Fruit fly (Drosophila melanogaster) whole organism, embryonic: ENCODE data around the gene CG9018.

ENCODE experiments used
- Ada2b ChIP-seq: fragments of 200-800 bp; sonication (Bioruptor generic); IDR thresholded peaks from 2 replicates; pipeline ENCODE4 v1.3.6; 2022; ENCODE audit warnings: missing biosample characterization, missing genetic modification characterization
- Adf1 ChIP-seq: fragments of 200-800 bp; sonication (Bioruptor generic); IDR thresholded peaks from 2 replicates; pipeline ENCODE4 v1.3.6; 2022; ENCODE audit warnings: missing biosample characterization, missing genetic modification characterization
- Asciz ChIP-seq: fragments of 200-800 bp; sonication (Bioruptor generic); optimal IDR thresholded peaks from 2 replicates; lab custom pipeline; 2017; ENCODE audit warnings: missing biosample characterization, mild to moderate bottlenecking, missing genetic modification characterization, missing genetic modification reagents
- CG10543 ChIP-seq: fragments of 200-800 bp; sonication (Bioruptor generic); optimal IDR thresholded peaks from 3 replicates; lab custom pipeline; 2017; ENCODE audit warnings: missing biosample characterization, mild to moderate bottlenecking, missing genetic modification characterization, moderate library complexity
- CG15696 ChIP-seq: fragments of 200-800 bp; sonication (Bioruptor generic); optimal IDR thresholded peaks from 2 replicates; lab custom pipeline; 2019; ENCODE audit warnings: missing biosample characterization, mild to moderate bottlenecking, missing genetic modification characterization, moderate library complexity
- CG31224 ChIP-seq: fragments of 200-800 bp; sonication (Bioruptor generic); IDR thresholded peaks from 2 replicates; pipeline ENCODE4 v1.3.6; 2022; ENCODE audit warnings: missing biosample characterization, missing genetic modification characterization
- CG34376 ChIP-seq: fragments of 200-800 bp; sonication (Bioruptor generic); optimal IDR thresholded peaks from 2 replicates; lab custom pipeline; 2018; ENCODE audit warnings: missing biosample characterization, mild to moderate bottlenecking, missing genetic modification characterization
- CG3838 ChIP-seq: fragments of 200-800 bp; sonication (Bioruptor generic); optimal IDR thresholded peaks from 3 replicates; lab custom pipeline; 2016; ENCODE audit warnings: missing biosample characterization, missing genetic modification characterization
- CG3847 ChIP-seq: fragments of 200-800 bp; sonication (Bioruptor generic); IDR thresholded peaks from 2 replicates; pipeline ENCODE4 v1.3.6; 2022; ENCODE audit warnings: missing biosample characterization, missing genetic modification characterization
- CG4820 ChIP-seq: fragments of 200-800 bp; sonication (Bioruptor generic); optimal IDR thresholded peaks from 3 replicates; lab custom pipeline; 2016; ENCODE audit warnings: missing biosample characterization, missing genetic modification characterization
- CG5180 ChIP-seq: fragments of 200-800 bp; sonication (Bioruptor generic); optimal IDR thresholded peaks from 3 replicates; lab custom pipeline; 2017; ENCODE audit warnings: missing biosample characterization, missing genetic modification characterization, mild to moderate bottlenecking, moderate library complexity, missing genetic modification reagents
- CG7745 ChIP-seq: fragments of 200-800 bp; sonication (Bioruptor generic); optimal IDR thresholded peaks from 2 replicates; lab custom pipeline; 2018; ENCODE audit warnings: missing biosample characterization, mild to moderate bottlenecking, missing genetic modification characterization, moderate library complexity
- CG7963 ChIP-seq: fragments of 200-800 bp; sonication (Bioruptor generic); IDR thresholded peaks from 3 replicates; pipeline ENCODE4 v1.3.6; 2022; ENCODE audit warnings: missing biosample characterization, missing genetic modification characterization; ENCODE audit not compliant: partially characterized antibody
- CG9876 ChIP-seq: fragments of 200-800 bp; sonication (Bioruptor generic); optimal IDR thresholded peaks from 2 replicates; lab custom pipeline; 2016; ENCODE audit warnings: missing biosample characterization, missing genetic modification characterization
- Deaf1 ChIP-seq: fragments of 200-800 bp; optimal IDR thresholded peaks from 3 replicates; lab custom pipeline; 2019; ENCODE audit warnings: missing biosample characterization, mild to moderate bottlenecking, missing genetic modification characterization, moderate library complexity
- Ets65A ChIP-seq: fragments of 200-800 bp; sonication (Bioruptor generic); peaks from one replicate; lab custom pipeline; 2016; ENCODE audit warnings: missing biosample characterization, missing genetic modification characterization
- GATAe ChIP-seq: fragments of 200-800 bp; sonication (Bioruptor generic); conservative IDR thresholded peaks from 2 replicates; pipeline ENCODE4 v1.3.6; 2022; ENCODE audit warnings: missing biosample characterization, missing genetic modification characterization
- HLH54F ChIP-seq: fragments of 200-800 bp; sonication (Bioruptor generic); optimal IDR thresholded peaks from 3 replicates; lab custom pipeline; 2016; ENCODE audit warnings: missing biosample characterization, missing genetic modification characterization
- Hey ChIP-seq: fragments of 200-800 bp; sonication (Bioruptor generic); optimal IDR thresholded peaks from 3 replicates; lab custom pipeline; 2018; ENCODE audit warnings: missing biosample characterization, mild to moderate bottlenecking, missing genetic modification characterization
- Jarid2 ChIP-seq: fragments of 200-800 bp; sonication (Bioruptor generic); optimal IDR thresholded peaks from 3 replicates; lab custom pipeline; 2017; ENCODE audit warnings: mild to moderate bottlenecking, missing biosample characterization, missing genetic modification reagents, missing genetic modification characterization
- Nf-YA ChIP-seq: fragments of 200-800 bp; sonication (Bioruptor generic); IDR thresholded peaks from 2 replicates; pipeline ENCODE4 v1.3.6; 2022; ENCODE audit warnings: missing biosample characterization, missing genetic modification characterization
- Ssrp ChIP-seq: fragments of 200-800 bp; sonication (Bioruptor generic); optimal IDR thresholded peaks from 2 replicates; lab custom pipeline; 2018; ENCODE audit warnings: missing biosample characterization, mild to moderate bottlenecking, missing genetic modification characterization, moderate library complexity
- aop ChIP-seq: fragments of 200-800 bp; sonication (Bioruptor generic); IDR thresholded peaks from 2 replicates; pipeline ENCODE4 v1.3.6; 2022; ENCODE audit warnings: missing biosample characterization, missing genetic modification characterization
- bcd ChIP-seq: fragments of 200-800 bp; sonication (Bioruptor generic); optimal IDR thresholded peaks from 2 replicates; lab custom pipeline; 2017; ENCODE audit warnings: missing biosample characterization, mild to moderate bottlenecking, missing genetic modification characterization
- chinmo ChIP-seq: fragments of 200-800 bp; sonication (Bioruptor generic); IDR thresholded peaks from 4 replicates; pipeline ENCODE4 v1.3.6; 2022; ENCODE audit warnings: missing biosample characterization, missing genetic modification characterization; ENCODE audit not compliant: partially characterized antibody
- crol ChIP-seq: fragments of 200-800 bp; sonication (Bioruptor generic); IDR thresholded peaks from 2 replicates; pipeline ENCODE4 v1.3.6; 2022; ENCODE audit warnings: missing biosample characterization, missing genetic modification characterization
- cwo ChIP-seq: fragments of 200-800 bp; sonication (Bioruptor generic); optimal IDR thresholded peaks from 3 replicates; lab custom pipeline; 2017; ENCODE audit warnings: missing biosample characterization, missing genetic modification characterization, mild to moderate bottlenecking, moderate library complexity, missing genetic modification reagents
- dimm ChIP-seq: fragments of 200-800 bp; sonication (Bioruptor generic); IDR thresholded peaks from 2 replicates; pipeline ENCODE4 v1.3.6; 2022; ENCODE audit warnings: missing biosample characterization, missing genetic modification characterization
- exex ChIP-seq: fragments of 200-800 bp; sonication (Bioruptor generic); optimal IDR thresholded peaks from 4 replicates; lab custom pipeline; 2018; ENCODE audit warnings: missing biosample characterization, mild to moderate bottlenecking, missing genetic modification characterization, moderate library complexity
- lab ChIP-seq: fragments of 200-800 bp; sonication (Bioruptor generic); optimal IDR thresholded peaks from 3 replicates; lab custom pipeline; 2017; ENCODE audit warnings: missing biosample characterization, missing genetic modification characterization, mild to moderate bottlenecking, moderate library complexity, missing genetic modification reagents
- mirr ChIP-seq: fragments of 200-800 bp; sonication (Bioruptor generic); optimal IDR thresholded peaks from 3 replicates; lab custom pipeline; 2018; ENCODE audit warnings: missing biosample characterization, mild to moderate bottlenecking, missing genetic modification characterization
- org-1 ChIP-seq: fragments of 200-800 bp; sonication (Bioruptor generic); optimal IDR thresholded peaks from 2 replicates; lab custom pipeline; 2017; ENCODE audit warnings: missing biosample characterization, missing genetic modification characterization
- p53 ChIP-seq: fragments of 200-800 bp; sonication (Bioruptor generic); optimal IDR thresholded peaks from 2 replicates; lab custom pipeline; 2016; ENCODE audit warnings: missing biosample characterization, missing genetic modification characterization
- pan ChIP-seq, 4 experiments: fragments of >200 bp in 3 of 4; fragments of 200-800 bp in 1 of 4; sonication (Bioruptor generic) in 1 of 4; optimal IDR thresholded peaks in 3 of 4; IDR thresholded peaks in 1 of 4; 2 replicates each; pipeline versions ENCODE4 v1.3.6 to Lab custom; 2017 to 2022; ENCODE audit warnings: missing biosample characterization in 2 of 4, missing genetic modification characterization in 2 of 4, mixed read lengths in 1 of 4
- pita ChIP-seq: fragments of 200-800 bp; sonication (Bioruptor generic); optimal IDR thresholded peaks from 2 replicates; lab custom pipeline; 2017; ENCODE audit warnings: missing biosample characterization, mild to moderate bottlenecking, missing genetic modification characterization
- row ChIP-seq: fragments of 200-800 bp; sonication (Bioruptor generic); IDR thresholded peaks from 3 replicates; pipeline ENCODE4 v1.3.6; 2022; ENCODE audit warnings: missing biosample characterization, missing genetic modification characterization
- sd ChIP-seq: fragments of 200-800 bp; sonication (Bioruptor generic); optimal IDR thresholded peaks from 3 replicates; lab custom pipeline; 2018; ENCODE audit warnings: missing biosample characterization, mild to moderate bottlenecking, missing genetic modification characterization, moderate library complexity
- sr ChIP-seq: fragments of 200-800 bp; sonication (Bioruptor generic); IDR thresholded peaks from 3 replicates; pipeline ENCODE4 v1.3.6; 2022; ENCODE audit warnings: missing biosample characterization, missing genetic modification characterization
- sug ChIP-seq: fragments of 200-800 bp; optimal IDR thresholded peaks from 2 replicates; lab custom pipeline; 2019; ENCODE audit warnings: missing biosample characterization, mild to moderate bottlenecking, missing genetic modification characterization, moderate library complexity
- toy ChIP-seq: fragments of 200-800 bp; sonication (Bioruptor generic); IDR thresholded peaks from 2 replicates; pipeline ENCODE4 v1.3.6; 2022; ENCODE audit warnings: missing biosample characterization, missing genetic modification characterization
- vnd ChIP-seq: fragments of 200-800 bp; sonication (Bioruptor generic); IDR thresholded peaks from 3 replicates; pipeline ENCODE4 v1.3.6; 2022; ENCODE audit warnings: missing biosample characterization, missing genetic modification characterization; ENCODE audit not compliant: partially characterized antibody
- z ChIP-seq: fragments of 200-800 bp; sonication (Bioruptor generic); IDR thresholded peaks from 3 replicates; pipeline ENCODE4 v1.3.6; 2022; ENCODE audit warnings: missing biosample characterization, missing genetic modification characterization
- zfh2 ChIP-seq: fragments of 200-800 bp; sonication (Bioruptor generic); optimal IDR thresholded peaks from 2 replicates; lab custom pipeline; 2016; ENCODE audit warnings: missing biosample characterization, missing genetic modification characterization

Gene CG9018

DNA sequence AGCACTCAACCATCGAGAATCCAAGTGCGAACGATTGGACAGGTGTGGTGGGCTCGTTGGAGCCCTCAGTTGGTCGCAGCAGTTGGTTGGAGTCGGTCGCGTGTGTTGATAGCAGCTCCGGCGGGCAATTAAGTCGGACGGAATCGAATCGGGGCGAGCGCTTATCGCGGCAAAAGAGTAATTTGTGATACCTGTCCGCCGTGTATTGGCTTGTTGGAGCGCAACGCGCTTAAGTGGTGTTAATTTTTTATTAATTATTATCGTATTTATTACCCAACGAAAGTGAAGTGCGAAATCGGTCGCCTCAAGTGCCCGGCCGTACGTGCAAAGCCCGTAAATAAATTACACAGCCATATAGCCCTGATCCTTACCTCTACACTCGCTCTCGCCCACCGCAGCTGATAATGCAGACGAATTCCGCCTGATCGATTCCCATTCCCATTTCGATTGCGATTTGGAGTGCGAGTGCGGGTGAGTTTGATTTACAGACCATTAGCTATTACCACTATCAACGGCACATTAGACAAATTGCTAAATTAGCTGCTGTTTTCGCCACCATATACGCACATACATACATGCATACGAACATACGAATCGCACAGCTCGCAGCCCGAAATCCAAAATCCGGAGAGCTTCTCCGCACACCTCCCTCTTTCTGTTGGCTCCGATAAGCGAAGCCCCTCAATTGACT, 812 bp upstream of the CG9018 start, which contains the start of gene ACXD:
Gene ACXD (plus strand): TSS at position 66 of the 691 bp plus-strand sequence.
- peak; percentile 59 for TF ChIP-seq Deaf1 (tag; lab: Kevin White, UChicago)
- TF ChIP-seq Jarid2 (GFP tag; lab: Kevin White, UChicago): peak; percentile 72
- TF ChIP-seq sd (tag; lab: Kevin White, UChicago): peak; percentile 14
- no peak for TF ChIP-seq CG31224 (GFP tag; lab: Robert Waterston, UW)
- TF ChIP-seq org-1 (GFP tag; lab: Kevin White, UChicago): no peak
- TF ChIP-seq lab (GFP tag; lab: Kevin White, UChicago): peak; percentile 73
- no peak for TF ChIP-seq pita
- TF ChIP-seq bcd: no peak
- TF ChIP-seq chinmo (GFP tag; lab: Robert Waterston, UW): no peak
- no peak for TF ChIP-seq toy
- TF ChIP-seq Asciz: no peak
- TF ChIP-seq zfh2 (GFP tag; lab: Kevin White, UChicago): no peak
- TF ChIP-seq Nf-YA (GFP tag; lab: Robert Waterston, UW): 0 out of 2 replicates have a peak, but pooled peaks have one; percentile 27
- no peak for TF ChIP-seq CG9876
- TF ChIP-seq Ada2b (GFP tag; lab: Robert Waterston, UW): no peak
- 0 out of 3 replicates have a peak, but pooled peaks have one; percentile 20 for TF ChIP-seq CG7963
- TF ChIP-seq CG5180 (GFP tag; lab: Kevin White, UChicago): peak; percentile 71
- no peak for TF ChIP-seq CG3847 (GFP tag; lab: Robert Waterston, UW)
- TF ChIP-seq Adf1 (GFP tag; lab: Robert Waterston, UW): no peak
- 0 out of 3 replicates have a peak, but pooled peaks have one; percentile 12 for TF ChIP-seq z (GFP tag; lab: Robert Waterston, UW)
- no peak for TF ChIP-seq pan (optimal IDR thresholded peaks at IDR 0.05; lab: Kevin White, UChicago)
- peak in 1 of 2 experiments; percentile 32 for TF ChIP-seq pan (GFP tag; optimal IDR thresholded peaks at IDR 0.05 in 1 of 2, IDR thresholded peaks at IDR 0.05 in 1 of 2)
- TF ChIP-seq vnd: peak; percentile 44; the same call in 1 of the 3 replicates
- TF ChIP-seq row (GFP tag; lab: Robert Waterston, UW): 0 out of 3 replicates have a peak, but pooled peaks have one; percentile 1
- peak; percentile 66 for TF ChIP-seq GATAe (GFP tag; lab: Robert Waterston, UW)
- TF ChIP-seq crol: 0 out of 2 replicates have a peak, but pooled peaks have one; percentile 14
- no peak for TF ChIP-seq p53 (GFP tag; lab: Kevin White, UChicago)
- TF ChIP-seq sug: peak; percentile 47
- TF ChIP-seq mirr (GFP tag; lab: Kevin White, UChicago): peak; percentile 4
- no peak for TF ChIP-seq CG4820 (GFP tag; lab: Kevin White, UChicago)
- TF ChIP-seq dimm: no peak
- no peak for TF ChIP-seq Ssrp
- TF ChIP-seq CG34376 (GFP tag; lab: Kevin White, UChicago): peak; percentile 66
- peak; percentile 28 for TF ChIP-seq Ets65A (GFP tag; lab: Kevin White, UChicago)
- peak; percentile 88 for TF ChIP-seq CG7745
- peak; percentile 9 for TF ChIP-seq cwo (GFP tag; lab: Kevin White, UChicago)
- no peak for TF ChIP-seq sr (GFP tag; lab: Robert Waterston, UW)
- peak; percentile 95 for TF ChIP-seq exex (tag; lab: Kevin White, UChicago)
- no peak for TF ChIP-seq aop (GFP tag; lab: Robert Waterston, UW)
- TF ChIP-seq CG15696: no peak
- no peak for TF ChIP-seq CG3838
- peak; percentile 43 for TF ChIP-seq CG10543 (GFP tag; lab: Kevin White, UChicago)
- no peak for TF ChIP-seq HLH54F (GFP tag; lab: Kevin White, UChicago)
- peak; percentile 6 for TF ChIP-seq Hey (tag; lab: Kevin White, UChicago)
- TF ChIP-seq, all 482 proteins: peak for 22
